Worm (Caenorhabditis elegans): ENCODE data around the gene hda-4.

The hda-4 gene

DNA sequence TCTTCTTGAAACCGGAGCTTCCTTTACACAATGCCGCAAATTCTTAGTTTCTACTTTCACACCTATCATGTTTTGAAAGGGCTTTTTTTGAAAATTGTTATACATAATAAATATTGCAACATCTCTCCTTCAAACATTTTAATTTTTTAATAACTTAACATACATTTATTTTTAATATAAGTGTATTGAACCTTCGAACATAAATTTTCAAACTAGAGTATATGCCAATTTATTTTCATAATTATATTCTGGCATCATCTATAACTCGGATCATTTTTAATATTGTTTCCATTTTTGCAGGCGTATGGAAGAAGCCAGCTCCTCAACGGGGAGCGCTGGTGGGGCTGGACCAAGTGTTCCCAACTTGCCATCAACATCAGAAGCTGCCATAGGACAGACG is at the start of gene hda-4:
hda-4 (plus strand) TSS at position 301 of the 400 bp plus-strand sequence.
- TF ChIP-seq unc-62 (GFP tag; optimal IDR thresholded peaks at IDR 0.05), result no peak

DNA sequence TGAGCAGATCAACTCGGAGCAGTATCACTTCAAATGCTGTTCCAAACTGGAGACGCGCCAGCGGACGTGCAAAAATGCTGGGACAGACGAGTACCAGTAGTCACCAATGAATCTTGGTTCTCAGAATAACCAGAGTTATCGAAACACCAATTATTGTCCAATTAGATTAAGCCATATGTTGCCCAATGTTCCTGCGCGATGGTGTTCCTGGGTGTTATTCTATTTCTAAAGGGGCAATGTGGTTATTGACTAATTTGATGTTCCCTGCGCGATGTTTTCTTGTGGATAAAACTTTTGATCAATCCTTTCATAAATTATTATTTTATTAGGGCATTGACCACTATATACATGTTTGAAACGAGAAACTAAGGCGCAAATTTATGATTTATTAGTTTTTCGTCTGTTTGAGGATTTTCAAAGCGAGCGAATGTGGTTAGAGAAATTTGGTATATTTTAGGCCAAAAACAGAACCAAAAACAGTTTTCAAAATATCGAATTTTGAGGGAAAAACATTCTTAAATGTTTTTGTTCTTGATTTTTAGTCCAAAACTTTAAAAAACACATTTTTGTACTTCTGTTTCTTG is 47.4 kb upstream of the hda-4 start:
- no peak for TF ChIP-seq unc-62 (GFP tag; optimal IDR thresholded peaks at IDR 0.05)

- TF ChIP-seq unc-62 (GFP tag; optimal IDR thresholded peaks at IDR 0.05), result no peak
Observed at ce11 chrX:16687377-16687776, 42.0 kb upstream of the hda-4 start.

ce11 chrX:16687945-16688344 is 41.4 kb upstream of the hda-4 start, which contains the start of gene F22H10.11:
Gene F22H10.11 (minus strand): TSS chrX:16688045.
- TF ChIP-seq unc-62 (GFP tag; optimal IDR thresholded peaks at IDR 0.05), result no peak

ce11 chrX:16689852-16690473 is 39.4 kb upstream of the hda-4 start:
- TF ChIP-seq unc-62 (GFP tag; optimal IDR thresholded peaks at IDR 0.05), result no peak

DNA sequence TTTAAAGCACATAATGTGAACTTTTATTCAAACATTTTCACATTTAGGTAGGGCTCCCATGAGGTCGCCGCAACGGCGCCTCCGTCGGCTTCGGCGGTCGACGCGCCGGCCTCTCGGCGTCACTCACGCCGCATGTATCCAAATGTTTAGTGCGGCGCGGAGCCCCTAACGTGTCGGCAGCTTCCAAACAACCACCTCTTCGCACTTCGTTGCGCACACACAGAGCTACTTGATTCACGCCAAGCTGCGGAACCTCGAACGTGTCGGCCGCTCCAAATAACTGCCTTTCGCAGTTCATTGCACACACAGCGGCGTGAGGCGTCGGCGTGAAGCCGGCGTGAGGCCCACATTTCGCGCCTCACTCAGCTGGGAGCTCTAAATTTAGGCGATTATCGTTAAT is 38.3 kb upstream of the hda-4 start, which contains the start of gene F22H10.6:
F22H10.6 (minus strand) TSS at position 292 of the 400 bp plus-strand sequence.
- no peak for TF ChIP-seq unc-62 (GFP tag; optimal IDR thresholded peaks at IDR 0.05)

ce11 chrX:16695184-16695583 is 34.2 kb upstream of the hda-4 start:
- no peak for TF ChIP-seq unc-62 (GFP tag; optimal IDR thresholded peaks at IDR 0.05)

ce11 chrX:16696822-16697221 is 32.5 kb upstream of the hda-4 start:
- TF ChIP-seq unc-62 (GFP tag; optimal IDR thresholded peaks at IDR 0.05), result no peak

- no peak for TF ChIP-seq unc-62 (GFP tag; optimal IDR thresholded peaks at IDR 0.05)
Observed at ce11 chrX:16698074-16698473, 31.3 kb upstream of the hda-4 start.

- no peak for TF ChIP-seq unc-62 (GFP tag; optimal IDR thresholded peaks at IDR 0.05)
Observed at ce11 chrX:16702232-16702631, 27.1 kb upstream of the hda-4 start, which contains the start of gene F22H10.1. Gene F22H10.1 (plus strand): TSS chrX:16702442.

- no peak for TF ChIP-seq unc-62 (GFP tag; optimal IDR thresholded peaks at IDR 0.05)
Observed at ce11 chrX:16704086-16704485, 25.3 kb upstream of the hda-4 start.

DNA sequence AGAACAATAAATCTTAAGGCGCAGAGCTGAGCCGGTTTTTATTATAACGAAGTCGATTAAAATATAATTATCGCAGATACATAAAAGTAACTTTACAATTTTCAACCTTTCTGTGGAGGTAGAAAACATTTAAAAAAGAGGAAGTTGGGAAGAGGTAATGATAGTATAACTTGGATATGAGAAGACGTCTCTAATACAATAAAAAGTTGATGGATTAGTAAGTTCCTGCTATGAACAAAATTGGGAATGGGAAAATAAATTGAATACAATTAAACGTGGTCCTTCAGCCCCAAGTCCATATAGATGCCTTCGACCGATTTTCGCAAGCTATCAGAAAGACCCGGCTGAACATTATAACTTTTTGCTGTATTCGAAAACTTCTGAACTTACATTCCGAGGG is 23.8 kb upstream of the hda-4 start:
- no peak for TF ChIP-seq unc-62 (GFP tag; optimal IDR thresholded peaks at IDR 0.05)

ce11 chrX:16711381-16711780 is 18.0 kb upstream of the hda-4 start, which contains the start of gene lgc-53:
Gene lgc-53 (plus strand): TSS chrX:16711681.
- TF ChIP-seq unc-62 (GFP tag; optimal IDR thresholded peaks at IDR 0.05), result no peak

- no peak for TF ChIP-seq unc-62 (GFP tag; optimal IDR thresholded peaks at IDR 0.05)
Observed at ce11 chrX:16715938-16716337, 13.4 kb upstream of the hda-4 start.

- no peak for TF ChIP-seq unc-62 (GFP tag; optimal IDR thresholded peaks at IDR 0.05)
Observed at ce11 chrX:16721930-16722329, 7.4 kb upstream of the hda-4 start.

- no peak for TF ChIP-seq unc-62 (GFP tag; optimal IDR thresholded peaks at IDR 0.05)
Observed at ce11 chrX:16724954-16725353, 4.4 kb upstream of the hda-4 start.

- TF ChIP-seq unc-62 (GFP tag; optimal IDR thresholded peaks at IDR 0.05), result no peak
Observed at ce11 chrX:16726879-16727278, 2.5 kb upstream of the hda-4 start.

Data from whole organism, dauer.